Worm (Caenorhabditis elegans): ENCODE data around the gene C35B1.2.

DNA sequence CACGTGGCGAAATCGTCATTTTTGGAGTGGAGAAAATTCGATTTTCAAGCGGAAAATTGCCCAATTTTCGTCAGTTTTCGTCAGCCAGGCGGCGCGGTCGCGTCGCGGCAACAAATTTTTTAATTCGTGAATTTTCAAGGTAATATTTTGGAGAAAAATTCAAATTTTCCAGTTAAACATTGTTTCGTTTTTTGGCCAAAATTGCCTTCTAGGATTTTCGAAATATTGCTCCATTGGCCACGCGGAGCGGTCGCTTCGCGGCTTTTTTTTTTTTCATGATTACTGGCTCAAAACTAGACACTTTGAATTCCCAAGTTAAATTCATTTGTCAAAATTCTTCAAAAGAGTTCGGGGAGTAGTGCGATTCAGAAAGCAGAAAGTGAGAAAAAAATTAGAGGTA, 38.4 kb upstream of the C35B1.2 start:
- TF ChIP-seq lin-39 (tag; optimal IDR thresholded peaks at IDR 0.05) (no peak), nhr-237 (tag; optimal IDR thresholded peaks at IDR 0.05) (no peak), elt-1 (tag; optimal IDR thresholded peaks at IDR 0.05) (no peak), skn-1 (tag; optimal IDR thresholded peaks at IDR 0.05) (no peak), elt-2 (tag; optimal IDR thresholded peaks at IDR 0.05) (no peak), nhr-76 (tag; optimal IDR thresholded peaks at IDR 0.05) (no peak)
